Fruit fly (Drosophila melanogaster): ENCODE measurements around the gene prd.

DNA sequence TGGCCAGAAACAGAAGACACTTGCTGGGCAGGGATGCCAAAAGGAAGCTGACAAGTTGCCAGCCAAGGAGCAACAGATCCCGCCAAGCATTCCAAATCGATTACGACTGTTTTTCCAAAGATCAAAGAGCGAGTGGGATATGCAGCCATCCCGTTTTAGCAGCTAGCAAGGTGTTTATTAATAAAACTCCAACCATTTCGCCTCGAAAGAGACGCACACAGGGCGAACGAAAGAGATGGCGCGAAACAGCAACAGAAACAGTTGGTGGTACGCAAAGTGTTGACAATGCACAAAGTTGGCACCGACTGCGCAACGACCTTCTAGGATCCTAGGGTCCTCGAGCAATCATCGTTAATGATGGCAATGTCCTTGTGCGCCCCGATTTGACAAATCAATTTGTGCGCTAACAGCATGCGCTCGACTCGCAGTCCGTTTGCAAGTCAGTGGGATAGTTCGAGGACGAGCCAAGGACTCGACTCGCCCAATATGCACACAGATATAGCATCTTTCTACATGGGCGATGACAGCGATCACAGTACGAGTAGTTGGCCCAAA lies 5.7 kb downstream of the prd start:
- TF ChIP-seq ttk (optimal IDR thresholded peaks at IDR 0.05) = no peak
- TF ChIP-seq insv (optimal IDR thresholded peaks at IDR 0.05) = no peak
- TF ChIP-seq Myc (optimal IDR thresholded peaks at IDR 0.05) = no peak

Measured in Kc167 (cell line).